Worm (Caenorhabditis elegans) whole organism, L4/young adult: ENCODE results near the gene T25G12.3.

Experiments
- W03F9.2 ChIP-seq: fragments of 150-350 bp; optimal IDR thresholded peaks from 2 replicates; lab custom pipeline; 2014; ENCODE audit warnings: missing biosample characterization, missing genetic modification characterization
- dao-5 ChIP-seq: sonication (generic microtip); optimal IDR thresholded peaks from 2 replicates; lab custom pipeline; 2016; ENCODE audit warnings: missing genotype, missing genetic modification characterization, moderate library complexity, missing compliant biosample characterization
- him-1 ChIP-seq: sonication (generic microtip); optimal IDR thresholded peaks from 2 replicates; lab custom pipeline; 2016; ENCODE audit warnings: missing genotype, missing genetic modification reagents, missing genetic modification characterization, missing compliant biosample characterization

DNA sequence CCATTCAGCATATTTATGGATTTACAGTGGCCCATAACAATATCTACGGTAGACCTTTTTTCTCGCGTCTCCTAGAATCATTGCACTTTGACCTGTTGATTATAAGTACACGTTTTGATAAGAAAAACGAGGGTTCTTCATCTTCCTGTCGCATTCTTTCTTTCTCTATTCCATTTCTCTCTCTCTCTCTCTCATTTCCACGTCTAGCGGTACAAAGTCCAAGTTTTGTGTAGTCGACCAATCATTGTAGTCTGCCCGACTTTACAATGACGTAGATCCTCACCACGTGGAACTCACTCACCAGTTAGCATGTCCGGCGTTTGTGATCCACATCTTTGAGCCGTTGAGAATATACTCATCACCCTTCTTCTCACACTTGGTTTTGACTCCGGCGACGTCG is 15.3 kb upstream of the T25G12.3 start:
- no peak for TF ChIP-seq W03F9.2 (tag; lab: Kevin White, UChicago)
- no peak for TF ChIP-seq him-1 (tag; lab: Kevin White, UChicago)
- no peak for TF ChIP-seq dao-5 (tag; lab: Kevin White, UChicago)
